Worm (Caenorhabditis elegans) whole organism, late embryonic: ENCODE measurements around the gene nep-6.

ENCODE experiments used
- T23F11.4 ChIP-seq: fragments of 200-800 bp; sonication (Bioruptor generic); optimal IDR thresholded peaks from 2 replicates; lab custom pipeline; 2018; ENCODE audit warnings: mild to moderate bottlenecking, missing genetic modification characterization, missing compliant biosample characterization
- Y22D7AL.16 ChIP-seq: sonication (generic microtip); optimal IDR thresholded peaks from 2 replicates; lab custom pipeline; 2016; ENCODE audit warnings: missing genetic modification characterization, missing compliant biosample characterization
- ama-1 ChIP-seq: fragments of 150-350 bp; optimal IDR thresholded peaks from 2 replicates; lab custom pipeline; 2014
- ceh-14 ChIP-seq: sonication (generic microtip); optimal IDR thresholded peaks from 2 replicates; lab custom pipeline; 2016; ENCODE audit warnings: missing genotype, missing genetic modification characterization, missing compliant biosample characterization
- ceh-22 ChIP-seq: sonication (generic microtip); optimal IDR thresholded peaks from 2 replicates; lab custom pipeline; 2017; ENCODE audit warnings: missing biosample characterization, missing genetic modification characterization
- ceh-24 ChIP-seq: sonication (generic microtip); optimal IDR thresholded peaks from 2 replicates; lab custom pipeline; 2016; ENCODE audit warnings: mild to moderate bottlenecking, missing genetic modification characterization, missing compliant biosample characterization
- ceh-31 ChIP-seq: sonication (generic microtip); optimal IDR thresholded peaks from 2 replicates; lab custom pipeline; 2016; ENCODE audit warnings: missing genetic modification characterization, missing compliant biosample characterization
- ceh-45 ChIP-seq: fragments of 200-800 bp; sonication (Bioruptor generic); IDR thresholded peaks from 2 replicates; pipeline ENCODE4 v1.3.6; 2022; ENCODE audit warnings: missing genetic modification reagents, missing genetic modification characterization, missing compliant biosample characterization
- ceh-6 ChIP-seq: fragments of 200-800 bp; sonication (Bioruptor generic); optimal IDR thresholded peaks from 2 replicates; lab custom pipeline; 2018; ENCODE audit warnings: mild to moderate bottlenecking, missing genetic modification characterization, missing compliant biosample characterization
- che-1 ChIP-seq: sonication (generic microtip); optimal IDR thresholded peaks from 2 replicates; lab custom pipeline; 2016; ENCODE audit warnings: mild to moderate bottlenecking, missing genetic modification characterization, missing compliant biosample characterization
- ets-4 ChIP-seq: sonication (generic microtip); optimal IDR thresholded peaks from 2 replicates; lab custom pipeline; 2016; ENCODE audit warnings: missing genetic modification characterization, missing compliant biosample characterization
- eyg-1 ChIP-seq: sonication (generic microtip); optimal IDR thresholded peaks from 2 replicates; lab custom pipeline; 2016; ENCODE audit warnings: missing genotype, missing genetic modification characterization, missing compliant biosample characterization
- fax-1 ChIP-seq: sonication (generic microtip); optimal IDR thresholded peaks from 2 replicates; lab custom pipeline; 2016; ENCODE audit warnings: missing genotype, missing genetic modification characterization, missing compliant biosample characterization
- fkh-10 ChIP-seq: fragments of 150-350 bp; optimal IDR thresholded peaks from 2 replicates; lab custom pipeline; 2014; ENCODE audit warnings: missing biosample characterization, missing genetic modification reagents, missing genetic modification characterization
- gmeb-2 ChIP-seq: sonication (generic microtip); optimal IDR thresholded peaks from 2 replicates; lab custom pipeline; 2016; ENCODE audit warnings: missing genetic modification characterization, inconsistent platforms, missing compliant biosample characterization
- hlh-13 ChIP-seq: fragments of 200-800 bp; sonication (Bioruptor generic); optimal IDR thresholded peaks from 2 replicates; lab custom pipeline; 2018; ENCODE audit warnings: mild to moderate bottlenecking, missing genetic modification characterization, missing compliant biosample characterization
- hlh-30 ChIP-seq: sonication (generic microtip); optimal IDR thresholded peaks from 2 replicates; lab custom pipeline; 2017; ENCODE audit warnings: antibody characterized with exemption, missing genetic modification characterization, missing compliant biosample characterization; ENCODE audit not compliant: insufficient read depth
- hlh-8 ChIP-seq: sonication (generic microtip); optimal IDR thresholded peaks from 2 replicates; lab custom pipeline; 2016; ENCODE audit warnings: missing genotype, missing genetic modification characterization, missing compliant biosample characterization
- lim-6 ChIP-seq: sonication (generic microtip); optimal IDR thresholded peaks from 2 replicates; lab custom pipeline; 2016; ENCODE audit warnings: missing genetic modification characterization, missing compliant biosample characterization
- lin-11 ChIP-seq: fragments of 200-800 bp; sonication (Bioruptor generic); optimal IDR thresholded peaks from 2 replicates; lab custom pipeline; 2018; ENCODE audit warnings: mild to moderate bottlenecking, missing genetic modification characterization, missing compliant biosample characterization
- madf-2 ChIP-seq: sonication (generic microtip); optimal IDR thresholded peaks from 2 replicates; lab custom pipeline; 2017; ENCODE audit warnings: missing genetic modification characterization, missing compliant biosample characterization
- mec-3 ChIP-seq: sonication (generic microtip); optimal IDR thresholded peaks from 2 replicates; lab custom pipeline; 2016; ENCODE audit warnings: borderline replicate concordance, missing genetic modification characterization, missing compliant biosample characterization
- nfya-1 ChIP-seq: sonication (generic microtip); optimal IDR thresholded peaks from 2 replicates; lab custom pipeline; 2017; ENCODE audit warnings: missing genetic modification characterization, mild to moderate bottlenecking, missing compliant biosample characterization, antibody characterized with exemption, moderate library complexity
- nhr-11 ChIP-seq: fragments of 150-350 bp; optimal IDR thresholded peaks from 2 replicates; lab custom pipeline; 2014; ENCODE audit warnings: missing biosample characterization, missing genetic modification characterization
- npax-4 ChIP-seq: sonication (generic microtip); optimal IDR thresholded peaks from 2 replicates; lab custom pipeline; 2016; ENCODE audit warnings: missing genetic modification characterization, missing compliant biosample characterization
- odd-2 ChIP-seq: sonication (generic microtip); optimal IDR thresholded peaks from 2 replicates; lab custom pipeline; 2017; ENCODE audit warnings: antibody characterized with exemption, mild to moderate bottlenecking, missing genetic modification characterization, missing compliant biosample characterization
- pat-9 ChIP-seq: fragments of 200-800 bp; sonication (Bioruptor generic); optimal IDR thresholded peaks from 2 replicates; lab custom pipeline; 2018; ENCODE audit warnings: mild to moderate bottlenecking, missing genetic modification characterization, moderate library complexity, missing compliant biosample characterization
- pax-1 ChIP-seq: fragments of 150-350 bp; optimal IDR thresholded peaks from 2 replicates; lab custom pipeline; 2014; ENCODE audit warnings: missing biosample characterization, missing genetic modification characterization
- pha-4 ChIP-seq: fragments of 150-350 bp; optimal IDR thresholded peaks from 2 replicates; lab custom pipeline; 2018; ENCODE audit warnings: missing biosample characterization, missing genetic modification reagents, missing genetic modification characterization
- pqm-1 ChIP-seq: sonication (generic microtip); optimal IDR thresholded peaks from 2 replicates; lab custom pipeline; 2016; ENCODE audit warnings: missing genetic modification characterization, missing compliant biosample characterization
- pros-1 ChIP-seq: fragments of 150-350 bp; optimal IDR thresholded peaks from 2 replicates; lab custom pipeline; 2014; ENCODE audit warnings: missing biosample characterization, missing genetic modification reagents, missing genetic modification characterization
- ref-2 ChIP-seq: sonication (generic microtip); optimal IDR thresholded peaks from 2 replicates; lab custom pipeline; 2016; ENCODE audit warnings: missing genetic modification characterization, missing compliant biosample characterization
- sox-2 ChIP-seq: fragments of 200-800 bp; sonication (Bioruptor generic); IDR thresholded peaks from 2 replicates; pipeline ENCODE4 v1.3.6; 2022; ENCODE audit warnings: missing genetic modification reagents, missing genetic modification characterization, missing compliant biosample characterization
- sox-4 ChIP-seq: sonication (generic microtip); optimal IDR thresholded peaks from 2 replicates; lab custom pipeline; 2017; ENCODE audit warnings: mild to moderate bottlenecking, missing genetic modification characterization, inconsistent platforms, missing compliant biosample characterization
- syd-9 ChIP-seq: sonication (generic microtip); optimal IDR thresholded peaks from 2 replicates; lab custom pipeline; 2016; ENCODE audit warnings: mild to moderate bottlenecking, missing genetic modification characterization, moderate library complexity, missing compliant biosample characterization
- tbx-2 ChIP-seq: sonication (generic microtip); optimal IDR thresholded peaks from 2 replicates; lab custom pipeline; 2016; ENCODE audit warnings: missing genetic modification characterization, missing compliant biosample characterization
- unc-3 ChIP-seq, 2 experiments: fragments of 200-800 bp in 1 of 2; sonication (Bioruptor generic) in 1 of 2; sonication (generic microtip) in 1 of 2; conservative IDR thresholded peaks in 1 of 2; optimal IDR thresholded peaks in 1 of 2; 2 replicates each; pipeline versions ENCODE4 v1.3.6 to Lab custom; 2016 to 2022; ENCODE audit warnings: missing compliant biosample characterization in 2 of 2, missing genetic modification characterization in 2 of 2, missing genetic modification reagents in 1 of 2
- unc-42 ChIP-seq: sonication (generic microtip); optimal IDR thresholded peaks from 2 replicates; lab custom pipeline; 2016; ENCODE audit warnings: missing genotype, missing genetic modification characterization, missing compliant biosample characterization
- unc-55 ChIP-seq: sonication (generic microtip); optimal IDR thresholded peaks from 2 replicates; lab custom pipeline; 2017; ENCODE audit warnings: missing biosample characterization, missing genetic modification reagents, missing genetic modification characterization
- unc-86 ChIP-seq: sonication (generic microtip); optimal IDR thresholded peaks from 2 replicates; lab custom pipeline; 2016; ENCODE audit warnings: missing genetic modification characterization, missing compliant biosample characterization
- zip-5 ChIP-seq: sonication (generic microtip); optimal IDR thresholded peaks from 2 replicates; lab custom pipeline; 2016; ENCODE audit warnings: missing genetic modification characterization, missing compliant biosample characterization

nep-6 gene

DNA sequence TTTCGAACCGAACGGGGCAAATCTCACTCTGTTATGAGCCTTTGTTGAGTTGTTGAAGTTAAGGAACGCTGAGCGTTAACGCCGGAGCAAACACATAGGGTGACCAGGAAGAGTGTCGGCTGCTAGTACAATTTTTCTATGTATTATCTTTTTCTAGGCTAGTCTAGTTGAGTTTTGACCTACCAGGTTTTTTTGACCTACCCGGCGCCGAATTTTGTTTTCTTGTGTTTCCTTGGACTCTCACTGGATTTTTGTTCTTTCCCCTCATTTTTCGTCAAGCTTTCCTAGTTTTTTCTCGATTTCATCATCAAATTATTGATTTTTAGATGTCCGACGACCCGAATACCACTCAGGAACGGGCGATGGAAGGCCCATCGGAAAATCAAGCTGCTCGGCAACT lies 35.1 kb upstream of the nep-6 start, which contains the start of gene T06D4.1:
Gene T06D4.1, plus strand, starts transcription at position 321 of the 400 bp plus-strand sequence.
- no peak for TF ChIP-seq eyg-1
- TF ChIP-seq gmeb-2: no peak
- TF ChIP-seq T23F11.4 (GFP tag; lab: Kevin White, UChicago): no peak
- no peak for TF ChIP-seq lim-6 (tag; lab: Kevin White, UChicago)
- TF ChIP-seq fax-1 (tag; lab: Kevin White, UChicago): no peak
- no peak for TF ChIP-seq zip-5 (tag; lab: Kevin White, UChicago)
- TF ChIP-seq pqm-1 (tag; lab: Kevin White, UChicago): no peak
- TF ChIP-seq odd-2 (tag; lab: Kevin White, UChicago): no peak
- no peak for TF ChIP-seq ref-2 (tag; lab: Kevin White, UChicago)
- no peak for TF ChIP-seq ceh-22 (tag; lab: Kevin White, UChicago)
- TF ChIP-seq nhr-11: no peak
- TF ChIP-seq tbx-2 (tag; lab: Kevin White, UChicago): no peak
- no peak for TF ChIP-seq Y22D7AL.16
- TF ChIP-seq ceh-24: no peak
- TF ChIP-seq nfya-1 (tag; lab: Kevin White, UChicago): no peak
- TF ChIP-seq unc-42 (tag; lab: Kevin White, UChicago): no peak
- TF ChIP-seq ceh-31 (tag; lab: Kevin White, UChicago): no peak

DNA sequence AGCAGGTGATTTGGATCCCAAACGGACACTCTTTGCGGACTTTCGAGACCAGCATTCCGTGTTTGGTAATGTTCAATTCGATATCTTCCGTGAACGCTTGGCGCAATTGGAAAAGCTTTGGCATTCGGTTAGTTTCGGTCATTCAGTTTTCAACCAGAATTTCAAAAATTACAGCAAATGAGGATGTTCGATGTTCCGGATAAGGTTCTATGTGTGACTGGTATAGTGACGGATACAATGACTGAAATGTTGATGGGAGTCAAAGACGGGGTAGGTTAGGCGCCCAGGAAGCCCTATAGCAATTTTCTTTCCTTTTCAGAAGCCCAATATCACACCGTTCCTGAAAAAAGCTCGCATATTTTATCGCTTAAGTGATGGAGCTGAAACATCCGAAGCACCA lies 33.5 kb upstream of the nep-6 start:
- TF ChIP-seq lin-11 (no peak), zip-5 (tag; lab: Kevin White, UChicago) (no peak)

- TF ChIP-seq pat-9 (tag; lab: Kevin White, UChicago): no peak
- no peak for TF ChIP-seq pha-4 (tag; lab: Kevin White, UChicago)
- no peak for TF ChIP-seq hlh-30 (tag; lab: Kevin White, UChicago)
- no peak for TF ChIP-seq unc-86 (tag; lab: Kevin White, UChicago)
- no peak for TF ChIP-seq unc-55 (GFP tag; lab: Kevin White, UChicago)
- no peak for TF ChIP-seq ceh-6 (GFP tag; lab: Kevin White, UChicago)
- no peak for TF ChIP-seq unc-3 (GFP tag; conservative IDR thresholded peaks at IDR 0.05; lab: Robert Waterston, UW)
- TF ChIP-seq unc-3 (tag; optimal IDR thresholded peaks at IDR 0.05; lab: Kevin White, UChicago): no peak
- TF ChIP-seq zip-5 (tag; lab: Kevin White, UChicago): no peak
- no peak for TF ChIP-seq ets-4 (tag; lab: Kevin White, UChicago)
- TF ChIP-seq madf-2 (tag; lab: Kevin White, UChicago): no peak
- TF ChIP-seq ceh-22 (tag; lab: Kevin White, UChicago): no peak
- TF ChIP-seq npax-4 (tag; lab: Kevin White, UChicago): no peak
- TF ChIP-seq lim-6 (tag; lab: Kevin White, UChicago): no peak
- no peak for TF ChIP-seq ceh-14 (tag; lab: Kevin White, UChicago)
- TF ChIP-seq unc-42 (tag; lab: Kevin White, UChicago): no peak
- no peak for TF ChIP-seq ceh-45 (GFP tag; lab: Robert Waterston, UW)
- TF ChIP-seq lin-11: no peak
- TF ChIP-seq sox-4 (tag; lab: Kevin White, UChicago): no peak
- TF ChIP-seq che-1 (tag; lab: Kevin White, UChicago): no peak
- TF ChIP-seq hlh-8 (tag; lab: Kevin White, UChicago): no peak
Measured at ce11 chrII:3385736-3386135, 30.9 kb upstream of the nep-6 start, which contains the start of gene T06D4.2. TSS of gene T06D4.2 (minus strand) at chrII:3385905.

- TF ChIP-seq che-1 (tag; lab: Kevin White, UChicago) (no peak), lin-11 (no peak), odd-2 (tag; lab: Kevin White, UChicago) (no peak), fkh-10 (GFP tag; lab: Kevin White, UChicago) (no peak), mec-3 (tag; lab: Kevin White, UChicago) (no peak), hlh-13 (GFP tag; lab: Kevin White, UChicago) (no peak), pros-1 (tag; lab: Kevin White, UChicago) (no peak), ceh-22 (tag; lab: Kevin White, UChicago) (no peak), pax-1 (no peak), ama-1 (lab: Kevin White, UChicago) (no peak), nhr-11 (no peak), syd-9 (tag; lab: Kevin White, UChicago) (no peak), ceh-45 (GFP tag; lab: Robert Waterston, UW) (no peak), madf-2 (tag; lab: Kevin White, UChicago) (no peak), T23F11.4 (GFP tag; lab: Kevin White, UChicago) (no peak), sox-2 (GFP tag; lab: Robert Waterston, UW) (no peak)
- TF ChIP-seq, all 69 proteins: peak for 0
Measured at ce11 chrII:3387503-3387902, 29.1 kb upstream of the nep-6 start, which contains the start of gene T06D4.6. TSS of gene T06D4.6 (minus strand) at chrII:3387603.
